Fruit fly (Drosophila melanogaster): ENCODE results near the gene CG11342.

DNA sequence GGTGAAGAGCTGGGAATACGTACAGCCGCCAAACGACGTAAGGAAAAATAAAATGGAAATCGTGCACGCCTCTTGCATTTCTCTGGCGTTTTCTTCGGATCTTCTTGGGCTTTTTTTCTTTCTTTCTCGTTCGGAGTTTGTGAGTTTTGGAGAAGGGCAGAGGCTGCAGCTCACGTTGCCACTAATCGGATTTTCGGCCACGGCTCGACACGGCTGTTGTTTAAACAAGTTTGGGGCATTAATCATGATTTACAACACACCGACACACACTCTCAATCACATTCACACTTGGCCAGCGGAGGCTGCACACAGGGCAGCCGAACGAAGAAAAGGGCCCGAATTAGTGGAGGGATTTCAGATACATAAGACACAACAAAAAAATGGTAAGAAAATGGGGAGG lies 29.1 kb upstream of the CG11342 start:
- no peak for TF ChIP-seq CG8301 (tag; optimal IDR thresholded peaks at IDR 0.05)
- TF ChIP-seq Ets98B (GFP tag; IDR thresholded peaks at IDR 0.05) = no peak
- TF ChIP-seq gl (tag; optimal IDR thresholded peaks at IDR 0.05) = no peak
- no peak for TF ChIP-seq CG9948 (tag; optimal IDR thresholded peaks at IDR 0.05)
- TF ChIP-seq CG8159 (tag; optimal IDR thresholded peaks at IDR 0.05) = no peak
- no peak for TF ChIP-seq D1 (tag; optimal IDR thresholded peaks at IDR 0.05)
- TF ChIP-seq EcR (GFP tag; optimal IDR thresholded peaks at IDR 0.05) = no peak
- no peak for TF ChIP-seq Pif1B (GFP tag; optimal IDR thresholded peaks at IDR 0.05)
- no peak for TF ChIP-seq CG14655 (GFP tag; optimal IDR thresholded peaks at IDR 0.05)
